Fruit fly (Drosophila melanogaster) whole organism, embryonic: Measurements from ENCODE around the gene CG43694.

ENCODE experiments used
- CG12659 ChIP-seq: fragments of 200-800 bp; sonication (Bioruptor generic); optimal IDR thresholded peaks from 3 replicates; lab custom pipeline; 2017; ENCODE audit warnings: mild to moderate bottlenecking, missing biosample characterization, missing genetic modification reagents, missing genetic modification characterization
- CG13424 ChIP-seq: fragments of 200-800 bp; sonication (Bioruptor generic); optimal IDR thresholded peaks from 2 replicates; lab custom pipeline; 2019; ENCODE audit warnings: missing biosample characterization, mild to moderate bottlenecking, missing genetic modification characterization, moderate library complexity
- CG14050 ChIP-seq: fragments of 200-800 bp; sonication (Bioruptor generic); IDR thresholded peaks from 3 replicates; pipeline ENCODE4 v1.3.6; 2022; ENCODE audit warnings: missing biosample characterization, missing genetic modification characterization
- Nf-YB ChIP-seq: fragments of 200-800 bp; sonication (Bioruptor generic); optimal IDR thresholded peaks from 3 replicates; lab custom pipeline; 2019; ENCODE audit warnings: missing biosample characterization, mild to moderate bottlenecking, missing genetic modification characterization, moderate library complexity
- aop ChIP-seq: fragments of 200-800 bp; sonication (Bioruptor generic); IDR thresholded peaks from 2 replicates; pipeline ENCODE4 v1.3.6; 2022; ENCODE audit warnings: missing biosample characterization, missing genetic modification characterization
- dati ChIP-seq: fragments of 200-800 bp; sonication (Bioruptor generic); IDR thresholded peaks from 2 replicates; pipeline ENCODE4 v1.3.6; 2022; ENCODE audit warnings: missing biosample characterization, missing genetic modification characterization
- eve ChIP-seq, 2 experiments: fragments of >200 bp; optimal IDR thresholded peaks; 2 replicates each; lab custom pipeline; 2017; ENCODE audit warnings: missing biosample characterization in 2 of 2, missing genetic modification characterization in 2 of 2
- lmd ChIP-seq: fragments of 200-800 bp; sonication (Bioruptor generic); IDR thresholded peaks from 2 replicates; pipeline ENCODE4 v1.3.6; 2022; ENCODE audit warnings: missing biosample characterization, missing genetic modification characterization
- mam ChIP-seq: fragments of 200-800 bp; sonication (Bioruptor generic); optimal IDR thresholded peaks from 3 replicates; lab custom pipeline; 2016; ENCODE audit warnings: missing biosample characterization, missing genetic modification characterization
- nmo ChIP-seq: fragments of 200-800 bp; sonication (Bioruptor generic); optimal IDR thresholded peaks from 2 replicates; lab custom pipeline; 2018; ENCODE audit warnings: missing biosample characterization, mild to moderate bottlenecking, missing genetic modification characterization, moderate library complexity
- pan ChIP-seq, 4 experiments: fragments of >200 bp in 3 of 4; fragments of 200-800 bp in 1 of 4; sonication (Bioruptor generic) in 1 of 4; optimal IDR thresholded peaks in 3 of 4; IDR thresholded peaks in 1 of 4; 2 replicates each; pipeline versions ENCODE4 v1.3.6 to Lab custom; 2017 to 2022; ENCODE audit warnings: missing biosample characterization in 2 of 4, missing genetic modification characterization in 2 of 4, mixed read lengths in 1 of 4
- schlank ChIP-seq: fragments of 200-800 bp; sonication (Bioruptor generic); optimal IDR thresholded peaks from 2 replicates; lab custom pipeline; 2018; ENCODE audit warnings: missing biosample characterization, mild to moderate bottlenecking, missing genetic modification characterization

dm6 chr3R:23416579-23416978 is 9.2 kb downstream of the CG43694 start:
- TF ChIP-seq CG12659 (GFP tag; lab: Kevin White, UChicago) (no peak), pan (optimal IDR thresholded peaks at IDR 0.05; lab: Kevin White, UChicago) (no peak), pan (GFP tag; optimal IDR thresholded peaks at IDR 0.05 in 1 of 2, IDR thresholded peaks at IDR 0.05 in 1 of 2) (no peak), schlank (tag; lab: Kevin White, UChicago) (no peak), mam (GFP tag; lab: Kevin White, UChicago) (no peak), Nf-YB (no peak), aop (GFP tag; lab: Robert Waterston, UW) (no peak), eve (GFP tag; optimal IDR thresholded peaks at IDR 0.05; lab: Kevin White, UChicago) (no peak), lmd (no peak), dati (no peak), CG14050 (GFP tag; lab: Robert Waterston, UW) (no peak), CG13424 (tag; lab: Kevin White, UChicago) (no peak), nmo (GFP tag; lab: Kevin White, UChicago) (no peak)
